Fruit fly (Drosophila melanogaster) whole organism, embryonic: ENCODE measurements around the gene CG33203.

Experiments used
- Abd-B ChIP-seq: fragments of 200-800 bp; sonication (Bioruptor generic); optimal IDR thresholded peaks from 2 replicates; lab custom pipeline; 2018; ENCODE audit warnings: missing biosample characterization, mild to moderate bottlenecking, missing genetic modification characterization, moderate library complexity
- Atf-2 ChIP-seq: fragments of 200-800 bp; sonication (Bioruptor generic); optimal IDR thresholded peaks from 2 replicates; lab custom pipeline; 2016; ENCODE audit warnings: missing biosample characterization, missing genetic modification characterization
- B-H2 ChIP-seq: fragments of 200-800 bp; sonication (Bioruptor generic); optimal IDR thresholded peaks from 2 replicates; lab custom pipeline; 2018; ENCODE audit warnings: missing biosample characterization, mild to moderate bottlenecking, missing genetic modification characterization
- BEAF-32 ChIP-seq: fragments of 200-800 bp; sonication (Bioruptor generic); optimal IDR thresholded peaks from 3 replicates; lab custom pipeline; 2017; ENCODE audit warnings: missing biosample characterization, missing genetic modification characterization, mild to moderate bottlenecking, moderate library complexity, missing genetic modification reagents
- CG10209 ChIP-seq: fragments of 200-800 bp; sonication (Bioruptor generic); optimal IDR thresholded peaks from 3 replicates; lab custom pipeline; 2017; ENCODE audit warnings: missing biosample characterization, mild to moderate bottlenecking, missing genetic modification characterization, missing genetic modification reagents
- CG10979 ChIP-seq: fragments of 200-800 bp; sonication (Bioruptor generic); optimal IDR thresholded peaks from 2 replicates; lab custom pipeline; 2018; ENCODE audit warnings: missing biosample characterization, mild to moderate bottlenecking, missing genetic modification characterization, moderate library complexity
- CG12744 ChIP-seq: fragments of 200-800 bp; sonication (Bioruptor generic); optimal IDR thresholded peaks from 2 replicates; lab custom pipeline; 2016; ENCODE audit warnings: missing biosample characterization, missing genetic modification characterization
- CG16779 ChIP-seq: fragments of 200-800 bp; sonication (Bioruptor generic); IDR thresholded peaks from 2 replicates; pipeline ENCODE4 v1.3.6; 2022; ENCODE audit warnings: missing biosample characterization, missing genetic modification characterization
- CG17612 ChIP-seq: fragments of 200-800 bp; sonication (Bioruptor generic); IDR thresholded peaks from 2 replicates; pipeline ENCODE4 v1.3.6; 2022; ENCODE audit warnings: missing biosample characterization, missing genetic modification characterization
- CG17802 ChIP-seq: fragments of 200-800 bp; sonication (Bioruptor generic); optimal IDR thresholded peaks from 2 replicates; lab custom pipeline; 2018; ENCODE audit warnings: missing biosample characterization, mild to moderate bottlenecking, missing genetic modification characterization, moderate library complexity
- CG18619 ChIP-seq: fragments of 200-800 bp; sonication (Bioruptor generic); optimal IDR thresholded peaks from 3 replicates; lab custom pipeline; 2017; ENCODE audit warnings: missing biosample characterization, mild to moderate bottlenecking, missing genetic modification characterization
- CG2678 ChIP-seq: fragments of 200-800 bp; sonication (Bioruptor generic); optimal IDR thresholded peaks from 3 replicates; lab custom pipeline; 2019; ENCODE audit warnings: missing biosample characterization, mild to moderate bottlenecking, missing genetic modification characterization, moderate library complexity
- CG2712 ChIP-seq: fragments of 200-800 bp; optimal IDR thresholded peaks from 3 replicates; lab custom pipeline; 2019; ENCODE audit warnings: missing biosample characterization, mild to moderate bottlenecking, missing genetic modification characterization, moderate library complexity
- CG3726 ChIP-seq: fragments of 200-800 bp; sonication (Bioruptor generic); IDR thresholded peaks from 3 replicates; pipeline ENCODE4, ENCODE4 v1.3.6; 2022; ENCODE audit warnings: missing biosample characterization, missing genetic modification characterization
- CG7839 ChIP-seq: fragments of 200-800 bp; sonication (Bioruptor generic); optimal IDR thresholded peaks from 3 replicates; lab custom pipeline; 2018; ENCODE audit warnings: missing biosample characterization, mild to moderate bottlenecking, missing genetic modification characterization, moderate library complexity
- CG9797 ChIP-seq: fragments of 200-800 bp; sonication (Bioruptor generic); optimal IDR thresholded peaks from 3 replicates; lab custom pipeline; 2018; ENCODE audit warnings: missing biosample characterization, mild to moderate bottlenecking, missing genetic modification characterization
- CG9932 ChIP-seq: fragments of 200-800 bp; sonication (Bioruptor generic); IDR thresholded peaks from 2 replicates; pipeline ENCODE4 v1.3.6; 2022; ENCODE audit warnings: missing biosample characterization, missing genetic modification characterization
- CoRest ChIP-seq: fragments of 200-800 bp; sonication (Bioruptor generic); optimal IDR thresholded peaks from 3 replicates; lab custom pipeline; 2018; ENCODE audit warnings: missing biosample characterization, mild to moderate bottlenecking, missing genetic modification characterization, moderate library complexity
- D ChIP-seq, 2 experiments: fragments of 200-800 bp in 1 of 2; fragments of >200 bp in 1 of 2; sonication (Bioruptor generic) in 1 of 2; optimal IDR thresholded peaks; 2 replicates in 1 of 2; 3 replicates in 1 of 2; lab custom pipeline; 2017; ENCODE audit warnings: mild to moderate bottlenecking in 1 of 2, missing biosample characterization in 1 of 2, missing genetic modification characterization in 1 of 2, missing genetic modification reagents in 1 of 2
- Drgx ChIP-seq: fragments of 200-800 bp; sonication (Bioruptor generic); IDR thresholded peaks from 2 replicates; pipeline ENCODE4 v1.3.6; 2022; ENCODE audit warnings: missing biosample characterization, missing genetic modification characterization
- E2f1 ChIP-seq: fragments of 200-800 bp; sonication (Bioruptor generic); IDR thresholded peaks from 2 replicates; pipeline ENCODE4 v1.3.6; 2022; ENCODE audit warnings: missing biosample characterization, missing genetic modification characterization
- Gsc ChIP-seq: fragments of 200-800 bp; sonication (Bioruptor generic); IDR thresholded peaks from 2 replicates; pipeline ENCODE4 v1.3.6; 2022; ENCODE audit warnings: missing biosample characterization, missing genetic modification characterization
- Hr51 ChIP-seq, 2 experiments: fragments of 200-800 bp; sonication (Bioruptor generic); optimal IDR thresholded peaks; 2 replicates in 1 of 2; 3 replicates in 1 of 2; lab custom pipeline; 2016 to 2018; ENCODE audit warnings: missing biosample characterization in 2 of 2, missing genetic modification characterization in 2 of 2, mild to moderate bottlenecking in 1 of 2, moderate library complexity in 1 of 2
- Six4 ChIP-seq: fragments of 200-800 bp; sonication (Bioruptor generic); optimal IDR thresholded peaks from 2 replicates; lab custom pipeline; 2016; ENCODE audit warnings: missing biosample characterization, missing genetic modification characterization
- Sox100B ChIP-seq: fragments of 200-800 bp; sonication (Bioruptor generic); optimal IDR thresholded peaks from 3 replicates; lab custom pipeline; 2018; ENCODE audit warnings: missing biosample characterization, mild to moderate bottlenecking, missing genetic modification characterization
- Vsx1 ChIP-seq: fragments of 200-800 bp; sonication (Bioruptor generic); optimal IDR thresholded peaks from 2 replicates; lab custom pipeline; 2017; ENCODE audit warnings: missing biosample characterization, mild to moderate bottlenecking, missing genetic modification characterization, missing genetic modification reagents
- ap ChIP-seq: fragments of 200-800 bp; sonication (Bioruptor generic); IDR thresholded peaks from 2 replicates; pipeline ENCODE4 v1.3.6; 2022; ENCODE audit warnings: missing biosample characterization, missing genetic modification characterization
- az2 ChIP-seq: fragments of 200-800 bp; sonication (Bioruptor generic); optimal IDR thresholded peaks from 3 replicates; lab custom pipeline; 2016; ENCODE audit warnings: missing biosample characterization, missing genetic modification characterization
- bsh ChIP-seq, 2 experiments: fragments of 200-800 bp; sonication (Bioruptor generic); optimal IDR thresholded peaks; 2 replicates each; lab custom pipeline; 2017 to 2018; ENCODE audit warnings: mild to moderate bottlenecking in 2 of 2, missing biosample characterization in 2 of 2, missing genetic modification characterization in 2 of 2, moderate library complexity in 1 of 2
- chinmo ChIP-seq: fragments of 200-800 bp; sonication (Bioruptor generic); IDR thresholded peaks from 4 replicates; pipeline ENCODE4 v1.3.6; 2022; ENCODE audit warnings: missing biosample characterization, missing genetic modification characterization; ENCODE audit not compliant: partially characterized antibody
- corto ChIP-seq: fragments of 200-800 bp; sonication (Bioruptor generic); optimal IDR thresholded peaks from 2 replicates; lab custom pipeline; 2016; ENCODE audit warnings: missing biosample characterization, mild to moderate bottlenecking, missing genetic modification characterization, moderate library complexity
- dmrt99B ChIP-seq: fragments of 200-800 bp; sonication (Bioruptor generic); optimal IDR thresholded peaks from 2 replicates; lab custom pipeline; 2018; ENCODE audit warnings: missing biosample characterization, mild to moderate bottlenecking, missing genetic modification characterization, moderate library complexity
- eve ChIP-seq, 2 experiments: fragments of >200 bp; optimal IDR thresholded peaks; 2 replicates each; lab custom pipeline; 2017; ENCODE audit warnings: missing biosample characterization in 2 of 2, missing genetic modification characterization in 2 of 2
- fd64A ChIP-seq: fragments of 200-800 bp; sonication (Bioruptor generic); optimal IDR thresholded peaks from 3 replicates; lab custom pipeline; 2018; ENCODE audit warnings: missing biosample characterization, mild to moderate bottlenecking, missing genetic modification characterization
- ftz-f1 ChIP-seq: fragments of 200-800 bp; sonication (Bioruptor generic); optimal IDR thresholded peaks from 2 replicates; lab custom pipeline; 2016; ENCODE audit warnings: missing biosample characterization, missing genetic modification characterization
- gsb ChIP-seq: fragments of 200-800 bp; sonication (Bioruptor generic); IDR thresholded peaks from 2 replicates; pipeline ENCODE4 v1.3.6; 2022; ENCODE audit warnings: missing biosample characterization, missing genetic modification characterization
- insv ChIP-seq, 2 experiments: fragments of 200-800 bp; sonication (Bioruptor generic); optimal IDR thresholded peaks; 3 replicates each; lab custom pipeline; 2016 to 2018; ENCODE audit warnings: missing biosample characterization in 2 of 2, missing genetic modification characterization in 2 of 2
- jing ChIP-seq: fragments of 200-800 bp; sonication (Bioruptor generic); optimal IDR thresholded peaks from 2 replicates; lab custom pipeline; 2018; ENCODE audit warnings: missing biosample characterization, mild to moderate bottlenecking, missing genetic modification characterization
- lov ChIP-seq, 2 experiments: fragments of 200-800 bp in 1 of 2; fragments of >200 bp in 1 of 2; sonication (Bioruptor generic) in 1 of 2; IDR thresholded peaks in 1 of 2; optimal IDR thresholded peaks in 1 of 2; 2 replicates in 1 of 2; 3 replicates in 1 of 2; pipeline versions ENCODE4 v1.3.6 to Lab custom; 2017 to 2022; ENCODE audit warnings: missing biosample characterization in 1 of 2, missing genetic modification characterization in 1 of 2
- otp ChIP-seq: fragments of 200-800 bp; sonication (Bioruptor generic); IDR thresholded peaks from 3 replicates; pipeline ENCODE4, ENCODE4 v1.3.6; 2022; ENCODE audit warnings: missing biosample characterization, missing genetic modification characterization
- p53 ChIP-seq: fragments of 200-800 bp; sonication (Bioruptor generic); optimal IDR thresholded peaks from 2 replicates; lab custom pipeline; 2016; ENCODE audit warnings: missing biosample characterization, missing genetic modification characterization
- pfk ChIP-seq: fragments of 200-800 bp; sonication (Bioruptor generic); optimal IDR thresholded peaks from 2 replicates; lab custom pipeline; 2018; ENCODE audit warnings: missing biosample characterization, mild to moderate bottlenecking, missing genetic modification characterization, moderate library complexity
- prd ChIP-seq, 3 experiments: fragments of >200 bp in 2 of 3; fragments of 200-800 bp in 1 of 3; sonication (Bioruptor generic) in 1 of 3; optimal IDR thresholded peaks in 2 of 3; IDR thresholded peaks in 1 of 3; 2 replicates in 2 of 3; 3 replicates in 1 of 3; pipeline versions ENCODE4 v1.3.6 to Lab custom; 2017 to 2022; ENCODE audit warnings: missing biosample characterization in 1 of 3, missing genetic modification characterization in 1 of 3
- row ChIP-seq: fragments of 200-800 bp; sonication (Bioruptor generic); IDR thresholded peaks from 3 replicates; pipeline ENCODE4 v1.3.6; 2022; ENCODE audit warnings: missing biosample characterization, missing genetic modification characterization
- salm ChIP-seq: fragments of 200-800 bp; sonication (Bioruptor generic); optimal IDR thresholded peaks from 2 replicates; lab custom pipeline; 2018; ENCODE audit warnings: missing biosample characterization, mild to moderate bottlenecking, missing genetic modification characterization
- slp2 ChIP-seq: fragments of 200-800 bp; sonication (Bioruptor generic); optimal IDR thresholded peaks from 2 replicates; lab custom pipeline; 2016; ENCODE audit warnings: missing biosample characterization, missing genetic modification characterization
- sug ChIP-seq: fragments of 200-800 bp; optimal IDR thresholded peaks from 2 replicates; lab custom pipeline; 2019; ENCODE audit warnings: missing biosample characterization, mild to moderate bottlenecking, missing genetic modification characterization, moderate library complexity
- tin ChIP-seq: fragments of 200-800 bp; sonication (Bioruptor generic); optimal IDR thresholded peaks from 3 replicates; lab custom pipeline; 2016; ENCODE audit warnings: missing biosample characterization, missing genetic modification characterization
- tio ChIP-seq: fragments of 200-800 bp; sonication (Bioruptor generic); optimal IDR thresholded peaks from 2 replicates; lab custom pipeline; 2017; ENCODE audit warnings: missing biosample characterization, missing genetic modification characterization, inconsistent platforms

The CG33203 gene

dm6 chr3R:28851966-28852377 is 35.5 kb downstream of the CG33203 start:
- TF ChIP-seq p53 (GFP tag; lab: Kevin White, UChicago) = no peak
- TF ChIP-seq salm (tag; lab: Kevin White, UChicago) = no peak
- no peak for TF ChIP-seq CG12744 (GFP tag; lab: Kevin White, UChicago)
- TF ChIP-seq CG10209 (GFP tag; lab: Kevin White, UChicago) = peak; percentile 14
- no peak for TF ChIP-seq insv (GFP tag; optimal IDR thresholded peaks at IDR 0.05; lab: Kevin White, UChicago)
- no peak for TF ChIP-seq prd (optimal IDR thresholded peaks at IDR 0.05; lab: Kevin White, UChicago)
- TF ChIP-seq prd (GFP tag; IDR thresholded peaks at IDR 0.05; lab: Robert Waterston, UW) = no peak
- TF ChIP-seq tin (GFP tag; lab: Kevin White, UChicago) = peak; percentile 18
- no peak for TF ChIP-seq pfk
- TF ChIP-seq D (optimal IDR thresholded peaks at IDR 0.05; lab: Kevin White, UChicago) = no peak
- peak; percentile 38 for TF ChIP-seq D (GFP tag; optimal IDR thresholded peaks at IDR 0.05; lab: Kevin White, UChicago)
- TF ChIP-seq CG2678 (tag; lab: Kevin White, UChicago) = peak; percentile 17
- TF ChIP-seq sug (tag; lab: Kevin White, UChicago) = no peak
- no peak for TF ChIP-seq Gsc (GFP tag; lab: Robert Waterston, UW)
- TF ChIP-seq CG17612 (GFP tag; lab: Robert Waterston, UW) = no peak
- peak in 1 of 2 experiments; percentile 13 for TF ChIP-seq eve (GFP tag; optimal IDR thresholded peaks at IDR 0.05; lab: Kevin White, UChicago)
- TF ChIP-seq BEAF-32 (GFP tag; lab: Kevin White, UChicago) = no peak
- TF ChIP-seq jing (GFP tag; lab: Kevin White, UChicago) = no peak
- TF ChIP-seq CG18619 = no peak
- no peak for TF ChIP-seq otp (GFP tag; lab: Robert Waterston, UW)
- TF ChIP-seq tio = peak; percentile 5
- peak; percentile 33 for TF ChIP-seq CoRest (tag; lab: Kevin White, UChicago)
- TF ChIP-seq CG16779 (GFP tag; lab: Robert Waterston, UW) = no peak
- no peak for TF ChIP-seq corto (GFP tag; lab: Kevin White, UChicago)
- TF ChIP-seq B-H2 (GFP tag; lab: Kevin White, UChicago) = no peak
- TF ChIP-seq row (GFP tag; lab: Robert Waterston, UW) = 0 out of 3 replicates have a peak, but pooled peaks have one; percentile 33
- TF ChIP-seq Vsx1 (GFP tag; lab: Kevin White, UChicago) = peak; percentile 47
- peak; percentile 5 for TF ChIP-seq dmrt99B
- TF ChIP-seq Sox100B (GFP tag; lab: Kevin White, UChicago) = peak; percentile 17
- no peak for TF ChIP-seq CG9797 (GFP tag; lab: Kevin White, UChicago)
- no peak for TF ChIP-seq chinmo (GFP tag; lab: Robert Waterston, UW)
- no peak for TF ChIP-seq Hr51 (GFP tag; optimal IDR thresholded peaks at IDR 0.05; lab: Kevin White, UChicago)
- no peak for TF ChIP-seq gsb (GFP tag; lab: Robert Waterston, UW)
- no peak for TF ChIP-seq Abd-B (GFP tag; lab: Kevin White, UChicago)
- no peak for TF ChIP-seq slp2 (GFP tag; lab: Kevin White, UChicago)
- peak; percentile 13; the same call in 1 of the 2 replicates for TF ChIP-seq Drgx (GFP tag; lab: Robert Waterston, UW)
- TF ChIP-seq ftz-f1 (GFP tag; lab: Kevin White, UChicago) = no peak
- TF ChIP-seq Six4 = peak; percentile 14
- TF ChIP-seq az2 (GFP tag; lab: Kevin White, UChicago) = peak; percentile 16
- TF ChIP-seq Atf-2 = no peak
- TF ChIP-seq CG17802 (tag; lab: Kevin White, UChicago) = peak; percentile 13
- TF ChIP-seq ap (GFP tag; lab: Robert Waterston, UW) = no peak
- TF ChIP-seq CG7839 (tag; lab: Kevin White, UChicago) = peak; percentile 32
- no peak for TF ChIP-seq E2f1 (GFP tag; lab: Robert Waterston, UW)
- TF ChIP-seq lov (optimal IDR thresholded peaks at IDR 0.05; lab: Kevin White, UChicago) = no peak
- TF ChIP-seq lov (GFP tag; IDR thresholded peaks at IDR 0.05; lab: Robert Waterston, UW) = no peak
- peak; percentile 41 for TF ChIP-seq CG10979 (tag; lab: Kevin White, UChicago)
- no peak for TF ChIP-seq fd64A (GFP tag; lab: Kevin White, UChicago)
- peak; percentile 34 for TF ChIP-seq CG2712 (tag; lab: Kevin White, UChicago)
- TF ChIP-seq bsh (GFP tag; optimal IDR thresholded peaks at IDR 0.05; lab: Kevin White, UChicago) = peak in 1 of 2 experiments; percentile 40
- TF ChIP-seq CG9932 (GFP tag; lab: Robert Waterston, UW) = no peak
- TF ChIP-seq CG3726 = no peak
